Worm (Caenorhabditis elegans) whole organism, L1 larva: ENCODE results near the gene Y45G5AL.1.
A peak's percentile ranks its signal among the peaks of the same experiment; 100 is the strongest.

Experiments used
- C04F5.9 ChIP-seq: sonication (generic microtip); optimal IDR thresholded peaks from 2 replicates; lab custom pipeline; 2016; ENCODE audit warnings: missing genetic modification characterization, missing compliant biosample characterization
- C16A3.4 ChIP-seq: fragments of 150-350 bp; optimal IDR thresholded peaks from 2 replicates; lab custom pipeline; 2014; ENCODE audit warnings: missing biosample characterization, missing genetic modification characterization
- aha-1 ChIP-seq: fragments of 150-350 bp; optimal IDR thresholded peaks from 2 replicates; lab custom pipeline; 2014; ENCODE audit warnings: missing biosample characterization, missing genetic modification characterization
- alr-1 ChIP-seq: fragments of 200-800 bp; sonication (Bioruptor generic); optimal IDR thresholded peaks from 2 replicates; lab custom pipeline; 2018; ENCODE audit warnings: borderline replicate concordance, mild to moderate bottlenecking, missing genetic modification characterization, missing compliant biosample characterization
- ama-1 ChIP-seq: fragments of 150-350 bp; optimal IDR thresholded peaks from 2 replicates; lab custom pipeline; 2014
- ceh-88 ChIP-seq: fragments of 200-800 bp; sonication (Bioruptor generic); IDR thresholded peaks from 2 replicates; pipeline ENCODE4 v1.3.6; 2022; ENCODE audit warnings: missing genetic modification characterization, missing compliant biosample characterization
- ceh-90 ChIP-seq: sonication (generic microtip); optimal IDR thresholded peaks from 2 replicates; lab custom pipeline; 2016; ENCODE audit warnings: missing genetic modification characterization, missing compliant biosample characterization
- dpl-1 ChIP-seq, 3 experiments: fragments of 150-350 bp in 2 of 3; sonication (generic microtip) in 1 of 3; optimal IDR thresholded peaks; 2 replicates each; lab custom pipeline; 2014 to 2017; ENCODE audit warnings: missing biosample characterization in 3 of 3, missing genetic modification characterization in 3 of 3, missing genetic modification reagents in 3 of 3
- egl-27 ChIP-seq, 2 experiments: fragments of 150-350 bp in 1 of 2; sonication (generic microtip); optimal IDR thresholded peaks; 3 replicates each; lab custom pipeline; 2017 to 2018; ENCODE audit warnings: missing biosample characterization in 2 of 2, missing genetic modification characterization in 2 of 2, missing genetic modification reagents in 2 of 2
- elt-2 ChIP-seq: sonication (generic microtip); optimal IDR thresholded peaks from 2 replicates; lab custom pipeline; 2016; ENCODE audit warnings: missing genetic modification characterization, mild to moderate bottlenecking, inconsistent platforms, missing compliant biosample characterization, missing genetic modification reagents
- elt-3 ChIP-seq, 6 experiments: fragments of 150-350 bp in 1 of 6; sonication (generic microtip); optimal IDR thresholded peaks; 2 replicates each; lab custom pipeline; 2017 to 2018; ENCODE audit warnings: missing biosample characterization in 6 of 6, missing genetic modification characterization in 6 of 6, inconsistent platforms in 1 of 6
- ets-5 ChIP-seq: fragments of 200-800 bp; sonication (Bioruptor generic); IDR thresholded peaks from 2 replicates; pipeline ENCODE4 v1.3.6; 2022; ENCODE audit warnings: missing genetic modification characterization, missing compliant biosample characterization
- fkh-10 ChIP-seq: sonication (generic microtip); optimal IDR thresholded peaks from 2 replicates; lab custom pipeline; 2017; ENCODE audit warnings: missing biosample characterization, missing genetic modification reagents, missing genetic modification characterization
- fos-1 ChIP-seq: fragments of 150-350 bp; optimal IDR thresholded peaks from 2 replicates; lab custom pipeline; 2014; ENCODE audit warnings: missing biosample characterization, missing genetic modification characterization
- grh-1 ChIP-seq: fragments of 200-800 bp; sonication (Bioruptor generic); IDR thresholded peaks from 2 replicates; pipeline ENCODE4 v1.3.6; 2022; ENCODE audit warnings: missing genetic modification reagents, missing genetic modification characterization, missing compliant biosample characterization
- hlh-17 ChIP-seq: fragments of 200-800 bp; sonication (Bioruptor generic); optimal IDR thresholded peaks from 2 replicates; lab custom pipeline; 2018; ENCODE audit warnings: missing genetic modification characterization, mild to moderate bottlenecking, missing compliant biosample characterization, moderate library complexity, borderline replicate concordance
- hlh-4 ChIP-seq: sonication (generic microtip); optimal IDR thresholded peaks from 2 replicates; lab custom pipeline; 2016; ENCODE audit warnings: mild to moderate bottlenecking, missing genetic modification characterization, missing compliant biosample characterization
- hpl-2 ChIP-seq: fragments of 150-350 bp; optimal IDR thresholded peaks from 2 replicates; lab custom pipeline; 2014; ENCODE audit warnings: missing biosample characterization, missing genetic modification reagents, missing genetic modification characterization
- irx-1 ChIP-seq: sonication (generic microtip); optimal IDR thresholded peaks from 2 replicates; lab custom pipeline; 2016; ENCODE audit warnings: missing genetic modification characterization, missing compliant biosample characterization
- jun-1 ChIP-seq: fragments of 150-350 bp; optimal IDR thresholded peaks from 2 replicates; lab custom pipeline; 2014; ENCODE audit warnings: missing biosample characterization, missing genetic modification reagents, missing genetic modification characterization
- lin-13 ChIP-seq: fragments of 150-350 bp; optimal IDR thresholded peaks from 2 replicates; lab custom pipeline; 2014; ENCODE audit warnings: missing biosample characterization, missing genetic modification reagents, missing genetic modification characterization
- lin-14 ChIP-seq: fragments of 200-800 bp; sonication (Bioruptor generic); optimal IDR thresholded peaks from 2 replicates; lab custom pipeline; 2018; ENCODE audit warnings: mild to moderate bottlenecking, missing genetic modification characterization, moderate library complexity, missing compliant biosample characterization
- lir-3 ChIP-seq: sonication (generic microtip); optimal IDR thresholded peaks from 2 replicates; lab custom pipeline; 2016; ENCODE audit warnings: mild to moderate bottlenecking, missing genetic modification characterization, moderate library complexity, missing compliant biosample characterization; ENCODE audit not compliant: poor library complexity
- lsy-2 ChIP-seq, 2 experiments: fragments of 150-350 bp; optimal IDR thresholded peaks; 2 replicates each; lab custom pipeline; 2014; ENCODE audit warnings: missing biosample characterization in 2 of 2, missing genetic modification characterization in 2 of 2
- mab-9 ChIP-seq: fragments of 200-800 bp; sonication (Bioruptor generic); IDR thresholded peaks from 2 replicates; pipeline ENCODE4 v1.3.6; 2022; ENCODE audit warnings: missing genetic modification reagents, missing genetic modification characterization, missing compliant biosample characterization
- mef-2 ChIP-seq: fragments of 150-350 bp; optimal IDR thresholded peaks from 2 replicates; lab custom pipeline; 2014; ENCODE audit warnings: missing biosample characterization, missing genetic modification characterization
- nhr-11 ChIP-seq: fragments of 150-350 bp; optimal IDR thresholded peaks from 2 replicates; lab custom pipeline; 2014; ENCODE audit warnings: missing biosample characterization, missing genetic modification characterization
- nhr-12 ChIP-seq: sonication (generic microtip); optimal IDR thresholded peaks from 2 replicates; lab custom pipeline; 2017; ENCODE audit warnings: missing biosample characterization, missing genetic modification characterization
- nhr-20 ChIP-seq: sonication (generic microtip); optimal IDR thresholded peaks from 2 replicates; lab custom pipeline; 2016; ENCODE audit warnings: mild to moderate bottlenecking, missing genetic modification characterization, missing compliant biosample characterization
- nhr-237 ChIP-seq: fragments of 150-350 bp; optimal IDR thresholded peaks from 2 replicates; lab custom pipeline; 2014; ENCODE audit warnings: missing biosample characterization, missing genetic modification characterization
- nhr-71 ChIP-seq: sonication (generic microtip); optimal IDR thresholded peaks from 2 replicates; lab custom pipeline; 2016; ENCODE audit warnings: mild to moderate bottlenecking, missing genetic modification characterization, moderate library complexity, missing compliant biosample characterization
- nhr-76 ChIP-seq: sonication (generic microtip); optimal IDR thresholded peaks from 2 replicates; lab custom pipeline; 2017; ENCODE audit warnings: missing biosample characterization, missing genetic modification characterization
- nhr-84 ChIP-seq: sonication (generic microtip); optimal IDR thresholded peaks from 2 replicates; lab custom pipeline; 2017; ENCODE audit warnings: missing biosample characterization, missing genetic modification characterization
- nhr-85 ChIP-seq: sonication (generic microtip); peaks from one replicate; lab custom pipeline; 2016; ENCODE audit warnings: missing genetic modification characterization, inconsistent platforms, missing compliant biosample characterization
- nhr-90 ChIP-seq: sonication (generic microtip); optimal IDR thresholded peaks from 2 replicates; lab custom pipeline; 2016; ENCODE audit warnings: mild to moderate bottlenecking, missing genetic modification characterization, missing compliant biosample characterization; ENCODE audit not compliant: poor library complexity
- pqm-1 ChIP-seq: sonication (generic microtip); optimal IDR thresholded peaks from 3 replicates; lab custom pipeline; 2017; ENCODE audit warnings: missing biosample characterization, missing genetic modification characterization
- snpc-4 ChIP-seq: fragments of 150-350 bp; optimal IDR thresholded peaks from 2 replicates; lab custom pipeline; 2014; ENCODE audit warnings: missing biosample characterization, missing genetic modification characterization
- snu-23 ChIP-seq: sonication (generic microtip); optimal IDR thresholded peaks from 2 replicates; lab custom pipeline; 2016; ENCODE audit warnings: missing genetic modification characterization, missing compliant biosample characterization
- sox-4 ChIP-seq: sonication (generic microtip); optimal IDR thresholded peaks from 2 replicates; lab custom pipeline; 2016; ENCODE audit warnings: missing genetic modification characterization, missing compliant biosample characterization
- sptf-1 ChIP-seq: fragments of 150-350 bp; optimal IDR thresholded peaks from 2 replicates; lab custom pipeline; 2014; ENCODE audit warnings: missing biosample characterization, missing genetic modification characterization
- tlp-1 ChIP-seq: fragments of 150-350 bp; optimal IDR thresholded peaks from 2 replicates; lab custom pipeline; 2014; ENCODE audit warnings: missing biosample characterization, missing genetic modification characterization
- unc-130 ChIP-seq: fragments of 150-350 bp; optimal IDR thresholded peaks from 2 replicates; lab custom pipeline; 2017; ENCODE audit warnings: missing biosample characterization, missing genetic modification characterization, inconsistent platforms
- unc-62 ChIP-seq: fragments of 150-350 bp; optimal IDR thresholded peaks from 2 replicates; lab custom pipeline; 2014; ENCODE audit warnings: missing biosample characterization, missing genetic modification reagents, missing genetic modification characterization
- unc-86 ChIP-seq: sonication (generic microtip); optimal IDR thresholded peaks from 2 replicates; lab custom pipeline; 2016; ENCODE audit warnings: missing genetic modification characterization, missing compliant biosample characterization
- unc-98 ChIP-seq: fragments of 200-800 bp; sonication (Bioruptor generic); IDR thresholded peaks from 2 replicates; pipeline ENCODE4 v1.3.6; 2022; ENCODE audit warnings: missing genetic modification characterization, missing compliant biosample characterization
- xbp-1 ChIP-seq: sonication (generic microtip); optimal IDR thresholded peaks from 2 replicates; lab custom pipeline; 2016; ENCODE audit warnings: missing genetic modification characterization, missing compliant biosample characterization
- ztf-4 ChIP-seq: fragments of 150-350 bp; optimal IDR thresholded peaks from 2 replicates; lab custom pipeline; 2014; ENCODE audit warnings: missing biosample characterization, missing genetic modification characterization

Y45G5AL.1 gene

DNA sequence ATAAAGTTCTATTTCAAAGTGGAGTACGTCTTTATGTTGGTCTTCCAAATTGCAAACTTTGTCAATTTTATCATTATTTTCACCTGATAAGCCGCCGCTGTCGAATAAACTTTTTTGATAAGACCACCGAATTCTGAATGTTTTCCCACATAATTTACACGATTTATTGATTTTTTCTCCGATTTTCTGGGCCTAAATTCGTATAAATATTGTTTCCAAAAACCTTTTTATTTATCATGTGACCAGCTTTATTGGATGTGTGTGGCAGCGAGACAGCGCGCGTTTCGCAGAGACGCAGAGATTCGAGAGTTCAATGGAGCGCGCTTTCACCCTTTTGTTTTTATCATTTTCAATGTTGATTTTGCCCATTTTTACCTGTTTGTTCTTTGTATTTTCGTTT lies 1.3 kb upstream of the Y45G5AL.1 start (continued):
- TF ChIP-seq C04F5.9 (tag; lab: Kevin White, UChicago) (no peak), C16A3.4 (tag; lab: Kevin White, UChicago) (peak; percentile 32), snu-23 (GFP tag; lab: Kevin White, UChicago) (peak; percentile 93), nhr-237 (peak; percentile 28), fos-1 (peak; percentile 59), nhr-84 (tag; lab: Kevin White, UChicago) (no peak), nhr-85 (peak; percentile 91), lir-3 (tag; lab: Kevin White, UChicago) (no peak), pqm-1 (tag; lab: Kevin White, UChicago) (peak; percentile 82), ets-5 (GFP tag; lab: Robert Waterston, UW) (no peak), nhr-11 (tag; lab: Kevin White, UChicago) (peak; percentile 20), unc-130 (tag; lab: Kevin White, UChicago) (peak; percentile 70), ama-1 (lab: Kevin White, UChicago) (no peak), snpc-4 (tag; lab: Kevin White, UChicago) (peak; percentile 85), egl-27 (tag; optimal IDR thresholded peaks at IDR 0.05; lab: Kevin White, UChicago) (no peak), lsy-2 (tag; optimal IDR thresholded peaks at IDR 0.05; lab: Kevin White, UChicago) (peak; percentile 85 to 91), xbp-1 (tag; lab: Kevin White, UChicago) (peak; percentile 89), alr-1 (tag; lab: Kevin White, UChicago) (no peak), unc-98 (GFP tag; lab: Robert Waterston, UW) (no peak), tlp-1 (tag; lab: Kevin White, UChicago) (no peak), nhr-76 (tag; lab: Kevin White, UChicago) (no peak), lin-14 (peak; percentile 97), fkh-10 (peak; percentile 22), hlh-17 (GFP tag; lab: Kevin White, UChicago) (no peak), jun-1 (tag; lab: Kevin White, UChicago) (peak; percentile 26), nhr-20 (tag; lab: Kevin White, UChicago) (peak; percentile 96), hpl-2 (GFP tag; lab: Kevin White, UChicago) (no peak), aha-1 (tag; lab: Kevin White, UChicago) (peak; percentile 70), lin-13 (GFP tag; lab: Kevin White, UChicago) (peak; percentile 80), nhr-90 (tag; lab: Kevin White, UChicago) (peak; percentile 90), dpl-1 (GFP tag; optimal IDR thresholded peaks at IDR 0.05; lab: Kevin White, UChicago) (peak; percentile 71 to 83 (median 78)), irx-1 (tag; lab: Kevin White, UChicago) (peak; percentile 86), nhr-71 (tag; lab: Kevin White, UChicago) (peak; percentile 96), unc-62 (no peak), grh-1 (GFP tag; lab: Robert Waterston, UW) (peak; percentile 68), ceh-90 (no peak)

DNA sequence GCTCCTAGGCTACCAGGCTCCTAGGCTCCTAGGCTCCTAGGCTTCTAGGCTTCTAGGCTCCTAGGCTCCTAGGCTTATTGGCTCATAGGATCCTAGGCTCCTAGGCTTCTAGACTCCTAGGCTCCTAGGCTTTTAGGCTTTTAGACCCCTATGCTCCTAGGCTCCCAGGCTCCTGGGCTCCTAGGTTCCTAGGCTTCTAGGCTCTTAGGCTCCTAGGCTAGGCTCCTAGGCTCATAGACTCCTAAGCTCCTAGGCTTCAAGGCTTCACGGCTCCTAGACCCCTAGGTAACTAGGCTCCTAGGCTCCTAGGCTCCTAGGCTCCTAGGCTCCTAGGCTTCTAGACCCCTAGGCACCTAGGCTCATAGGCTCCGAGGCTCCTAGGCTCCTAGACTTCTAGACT lies 7.1 kb downstream of the Y45G5AL.1 start:
- no peak for TF ChIP-seq nhr-12 (tag; lab: Kevin White, UChicago)
- TF ChIP-seq mab-9 = no peak
- TF ChIP-seq dpl-1 (GFP tag; optimal IDR thresholded peaks at IDR 0.05; lab: Kevin White, UChicago) = no peak
- TF ChIP-seq lir-3 (tag; lab: Kevin White, UChicago) = no peak
- TF ChIP-seq nhr-76 (tag; lab: Kevin White, UChicago) = no peak
- TF ChIP-seq ceh-88 (GFP tag; lab: Robert Waterston, UW) = no peak
- TF ChIP-seq unc-86 (tag; lab: Kevin White, UChicago) = no peak
- no peak for TF ChIP-seq elt-2
- TF ChIP-seq nhr-20 (tag; lab: Kevin White, UChicago) = no peak
- no peak for TF ChIP-seq sptf-1 (tag; lab: Kevin White, UChicago)
- TF ChIP-seq unc-130 (tag; lab: Kevin White, UChicago) = no peak
- no peak for TF ChIP-seq fkh-10
- no peak for TF ChIP-seq ets-5 (GFP tag; lab: Robert Waterston, UW)
- TF ChIP-seq elt-3 (tag; optimal IDR thresholded peaks at IDR 0.05; lab: Kevin White, UChicago) = no peak
- TF ChIP-seq ztf-4 = no peak
- TF ChIP-seq sox-4 (tag; lab: Kevin White, UChicago) = no peak
- TF ChIP-seq grh-1 (GFP tag; lab: Robert Waterston, UW) = no peak
- TF ChIP-seq hlh-4 (tag; lab: Kevin White, UChicago) = no peak
- no peak for TF ChIP-seq mef-2 (tag; lab: Kevin White, UChicago)
